Fruit fly (Drosophila melanogaster) Kc167 (cell line): ENCODE measurements around the gene CG17217.

Experiments used
- Myc ChIP-seq: fragments of >200 bp; optimal IDR thresholded peaks from 2 replicates; lab custom pipeline; 2017; ENCODE audit warnings: missing external identifiers
- Sin3A ChIP-seq: fragments of >200 bp; optimal IDR thresholded peaks from 2 replicates; lab custom pipeline; 2018; ENCODE audit warnings: missing external identifiers
- h ChIP-seq: fragments of >200 bp; optimal IDR thresholded peaks from 3 replicates; lab custom pipeline; 2018; ENCODE audit warnings: missing external identifiers
- insv ChIP-seq: fragments of >200 bp; optimal IDR thresholded peaks from 3 replicates; lab custom pipeline; 2018; ENCODE audit warnings: missing external identifiers
- psq ChIP-seq: fragments of >200 bp; optimal IDR thresholded peaks from 2 replicates; lab custom pipeline; 2017; ENCODE audit warnings: missing external identifiers
- ttk ChIP-seq: sonication (Bioruptor generic); optimal IDR thresholded peaks from 2 replicates; lab custom pipeline; 2017; ENCODE audit warnings: missing external identifiers

CG17217 gene

dm6 chr2L:12194858-12195257 is 24.5 kb downstream of the CG17217 start:
- TF ChIP-seq Myc (lab: Kevin White, UChicago), result no peak
- TF ChIP-seq Sin3A, result no peak
- no peak for TF ChIP-seq h (lab: Kevin White, UChicago)
- TF ChIP-seq ttk, result no peak
- TF ChIP-seq psq (lab: Kevin White, UChicago), result no peak
- TF ChIP-seq insv (lab: Kevin White, UChicago), result no peak

- TF ChIP-seq h (lab: Kevin White, UChicago), result no peak
- no peak for TF ChIP-seq ttk
- TF ChIP-seq psq (lab: Kevin White, UChicago), result no peak
- no peak for TF ChIP-seq Myc (lab: Kevin White, UChicago)
- TF ChIP-seq insv (lab: Kevin White, UChicago), result no peak
- TF ChIP-seq Sin3A, result no peak
Observed at dm6 chr2L:12200990-12201389, 30.6 kb downstream of the CG17217 start.

dm6 chr2L:12207549-12207948 is 37.2 kb downstream of the CG17217 start, which contains the start of gene CG31759:
CG31759 (plus strand) TSS chr2L:12207709.
- TF ChIP-seq psq (lab: Kevin White, UChicago), result no peak
- TF ChIP-seq Myc (lab: Kevin White, UChicago), result no peak
- no peak for TF ChIP-seq insv (lab: Kevin White, UChicago)
- TF ChIP-seq h (lab: Kevin White, UChicago), result no peak
- TF ChIP-seq Sin3A, result no peak
- no peak for TF ChIP-seq ttk
